Worm (Caenorhabditis elegans) whole organism, late embryonic: Measurements from ENCODE around the gene B0547.2.
A peak's percentile ranks its signal among the peaks of the same experiment; 100 is the strongest.

Experiments used
- C08G9.2 ChIP-seq: sonication (generic microtip); optimal IDR thresholded peaks from 2 replicates; lab custom pipeline; 2016; ENCODE audit warnings: mild to moderate bottlenecking, missing genetic modification characterization, moderate library complexity, missing compliant biosample characterization
- C38D4.7 ChIP-seq: fragments of 200-800 bp; sonication (Bioruptor generic); optimal IDR thresholded peaks from 2 replicates; lab custom pipeline; 2018; ENCODE audit warnings: mild to moderate bottlenecking, missing genetic modification characterization, moderate library complexity, missing compliant biosample characterization
- F13H6.1 ChIP-seq: sonication (generic microtip); optimal IDR thresholded peaks from 2 replicates; lab custom pipeline; 2016; ENCODE audit warnings: missing genetic modification characterization, missing compliant biosample characterization
- K02D7.2 ChIP-seq: sonication (generic microtip); optimal IDR thresholded peaks from 2 replicates; lab custom pipeline; 2017; ENCODE audit warnings: mild to moderate bottlenecking, missing genetic modification characterization, missing compliant biosample characterization
- ahr-1 ChIP-seq: sonication (generic microtip); optimal IDR thresholded peaks from 2 replicates; lab custom pipeline; 2016; ENCODE audit warnings: missing genetic modification characterization, missing compliant biosample characterization
- ama-1 ChIP-seq: fragments of 150-350 bp; optimal IDR thresholded peaks from 2 replicates; lab custom pipeline; 2014
- ceh-18 ChIP-seq: sonication (generic microtip); optimal IDR thresholded peaks from 2 replicates; lab custom pipeline; 2016; ENCODE audit warnings: missing genetic modification characterization, missing compliant biosample characterization
- ceh-2 ChIP-seq: sonication (generic microtip); optimal IDR thresholded peaks from 2 replicates; lab custom pipeline; 2016; ENCODE audit warnings: missing genotype, missing genetic modification characterization, missing compliant biosample characterization
- ceh-22 ChIP-seq: sonication (generic microtip); optimal IDR thresholded peaks from 2 replicates; lab custom pipeline; 2017; ENCODE audit warnings: missing biosample characterization, missing genetic modification characterization
- ceh-24 ChIP-seq: sonication (generic microtip); optimal IDR thresholded peaks from 2 replicates; lab custom pipeline; 2016; ENCODE audit warnings: mild to moderate bottlenecking, missing genetic modification characterization, missing compliant biosample characterization
- ceh-30 ChIP-seq: fragments of 150-350 bp; optimal IDR thresholded peaks from 2 replicates; lab custom pipeline; 2014; ENCODE audit warnings: missing biosample characterization, missing genetic modification characterization
- ceh-31 ChIP-seq: sonication (generic microtip); optimal IDR thresholded peaks from 2 replicates; lab custom pipeline; 2016; ENCODE audit warnings: missing genetic modification characterization, missing compliant biosample characterization
- ceh-34 ChIP-seq: sonication (generic microtip); optimal IDR thresholded peaks from 2 replicates; lab custom pipeline; 2016; ENCODE audit warnings: mild to moderate bottlenecking, missing genetic modification characterization, missing compliant biosample characterization
- ceh-48 ChIP-seq: sonication (generic microtip); optimal IDR thresholded peaks from 2 replicates; lab custom pipeline; 2016; ENCODE audit warnings: missing genetic modification characterization, inconsistent platforms, missing compliant biosample characterization
- ceh-9 ChIP-seq: sonication (generic microtip); optimal IDR thresholded peaks from 2 replicates; lab custom pipeline; 2016; ENCODE audit warnings: mild to moderate bottlenecking, missing genetic modification characterization, inconsistent platforms, missing compliant biosample characterization
- che-1 ChIP-seq: sonication (generic microtip); optimal IDR thresholded peaks from 2 replicates; lab custom pipeline; 2016; ENCODE audit warnings: mild to moderate bottlenecking, missing genetic modification characterization, missing compliant biosample characterization
- dmd-4 ChIP-seq: sonication (generic microtip); optimal IDR thresholded peaks from 2 replicates; lab custom pipeline; 2016; ENCODE audit warnings: borderline replicate concordance, missing genetic modification characterization, missing compliant biosample characterization
- dve-1 ChIP-seq: sonication (generic microtip); optimal IDR thresholded peaks from 2 replicates; lab custom pipeline; 2017; ENCODE audit warnings: antibody characterized with exemption, mild to moderate bottlenecking, missing genetic modification characterization, missing compliant biosample characterization
- elt-2 ChIP-seq: sonication (generic microtip); optimal IDR thresholded peaks from 2 replicates; lab custom pipeline; 2016; ENCODE audit warnings: missing genetic modification reagents, missing genetic modification characterization, missing compliant biosample characterization
- elt-4 ChIP-seq: sonication (generic microtip); optimal IDR thresholded peaks from 2 replicates; lab custom pipeline; 2016; ENCODE audit warnings: missing genetic modification characterization, missing compliant biosample characterization
- ets-4 ChIP-seq: sonication (generic microtip); optimal IDR thresholded peaks from 2 replicates; lab custom pipeline; 2016; ENCODE audit warnings: missing genetic modification characterization, missing compliant biosample characterization
- fax-1 ChIP-seq: sonication (generic microtip); optimal IDR thresholded peaks from 2 replicates; lab custom pipeline; 2016; ENCODE audit warnings: missing genotype, missing genetic modification characterization, missing compliant biosample characterization
- hlh-15 ChIP-seq: sonication (generic microtip); optimal IDR thresholded peaks from 2 replicates; lab custom pipeline; 2016; ENCODE audit warnings: missing genetic modification characterization, missing compliant biosample characterization
- hlh-30 ChIP-seq: sonication (generic microtip); optimal IDR thresholded peaks from 2 replicates; lab custom pipeline; 2017; ENCODE audit warnings: antibody characterized with exemption, missing genetic modification characterization, missing compliant biosample characterization; ENCODE audit not compliant: insufficient read depth
- hlh-6 ChIP-seq: sonication (generic microtip); optimal IDR thresholded peaks from 2 replicates; lab custom pipeline; 2016; ENCODE audit warnings: missing genotype, missing genetic modification characterization, missing compliant biosample characterization
- hlh-8 ChIP-seq: sonication (generic microtip); optimal IDR thresholded peaks from 2 replicates; lab custom pipeline; 2016; ENCODE audit warnings: missing genotype, missing genetic modification characterization, missing compliant biosample characterization
- lim-6 ChIP-seq: sonication (generic microtip); optimal IDR thresholded peaks from 2 replicates; lab custom pipeline; 2016; ENCODE audit warnings: missing genetic modification characterization, missing compliant biosample characterization
- lin-11 ChIP-seq: fragments of 200-800 bp; sonication (Bioruptor generic); optimal IDR thresholded peaks from 2 replicates; lab custom pipeline; 2018; ENCODE audit warnings: mild to moderate bottlenecking, missing genetic modification characterization, missing compliant biosample characterization
- mec-3 ChIP-seq: sonication (generic microtip); optimal IDR thresholded peaks from 2 replicates; lab custom pipeline; 2016; ENCODE audit warnings: borderline replicate concordance, missing genetic modification characterization, missing compliant biosample characterization
- nfya-1 ChIP-seq: sonication (generic microtip); optimal IDR thresholded peaks from 2 replicates; lab custom pipeline; 2017; ENCODE audit warnings: missing genetic modification characterization, mild to moderate bottlenecking, missing compliant biosample characterization, antibody characterized with exemption, moderate library complexity
- nhr-232 ChIP-seq: sonication (generic microtip); optimal IDR thresholded peaks from 2 replicates; lab custom pipeline; 2016; ENCODE audit warnings: missing genetic modification characterization, missing compliant biosample characterization
- npax-4 ChIP-seq: sonication (generic microtip); optimal IDR thresholded peaks from 2 replicates; lab custom pipeline; 2016; ENCODE audit warnings: missing genetic modification characterization, missing compliant biosample characterization
- odd-2 ChIP-seq: sonication (generic microtip); optimal IDR thresholded peaks from 2 replicates; lab custom pipeline; 2017; ENCODE audit warnings: antibody characterized with exemption, mild to moderate bottlenecking, missing genetic modification characterization, missing compliant biosample characterization
- pat-9 ChIP-seq: fragments of 200-800 bp; sonication (Bioruptor generic); optimal IDR thresholded peaks from 2 replicates; lab custom pipeline; 2018; ENCODE audit warnings: mild to moderate bottlenecking, missing genetic modification characterization, moderate library complexity, missing compliant biosample characterization
- pax-1 ChIP-seq: fragments of 150-350 bp; optimal IDR thresholded peaks from 2 replicates; lab custom pipeline; 2014; ENCODE audit warnings: missing biosample characterization, missing genetic modification characterization
- pha-2 ChIP-seq: sonication (generic microtip); optimal IDR thresholded peaks from 2 replicates; lab custom pipeline; 2017; ENCODE audit warnings: mild to moderate bottlenecking, missing genetic modification characterization, missing compliant biosample characterization
- pha-4 ChIP-seq: fragments of 150-350 bp; optimal IDR thresholded peaks from 2 replicates; lab custom pipeline; 2018; ENCODE audit warnings: missing biosample characterization, missing genetic modification reagents, missing genetic modification characterization
- pros-1 ChIP-seq: fragments of 150-350 bp; optimal IDR thresholded peaks from 2 replicates; lab custom pipeline; 2014; ENCODE audit warnings: missing biosample characterization, missing genetic modification reagents, missing genetic modification characterization
- sox-2 ChIP-seq: fragments of 200-800 bp; sonication (Bioruptor generic); IDR thresholded peaks from 2 replicates; pipeline ENCODE4 v1.3.6; 2022; ENCODE audit warnings: missing genetic modification reagents, missing genetic modification characterization, missing compliant biosample characterization
- syd-9 ChIP-seq: sonication (generic microtip); optimal IDR thresholded peaks from 2 replicates; lab custom pipeline; 2016; ENCODE audit warnings: mild to moderate bottlenecking, missing genetic modification characterization, moderate library complexity, missing compliant biosample characterization
- tbx-2 ChIP-seq: sonication (generic microtip); optimal IDR thresholded peaks from 2 replicates; lab custom pipeline; 2016; ENCODE audit warnings: missing genetic modification characterization, missing compliant biosample characterization
- ttx-3 ChIP-seq: sonication (generic microtip); optimal IDR thresholded peaks from 2 replicates; lab custom pipeline; 2016; ENCODE audit warnings: missing genetic modification reagents, missing genetic modification characterization, missing compliant biosample characterization
- unc-3 ChIP-seq, 2 experiments: fragments of 200-800 bp in 1 of 2; sonication (Bioruptor generic) in 1 of 2; sonication (generic microtip) in 1 of 2; conservative IDR thresholded peaks in 1 of 2; optimal IDR thresholded peaks in 1 of 2; 2 replicates each; pipeline versions ENCODE4 v1.3.6 to Lab custom; 2016 to 2022; ENCODE audit warnings: missing compliant biosample characterization in 2 of 2, missing genetic modification characterization in 2 of 2, missing genetic modification reagents in 1 of 2
- unc-55 ChIP-seq: sonication (generic microtip); optimal IDR thresholded peaks from 2 replicates; lab custom pipeline; 2017; ENCODE audit warnings: missing biosample characterization, missing genetic modification reagents, missing genetic modification characterization
- zip-5 ChIP-seq: sonication (generic microtip); optimal IDR thresholded peaks from 2 replicates; lab custom pipeline; 2016; ENCODE audit warnings: missing genetic modification characterization, missing compliant biosample characterization
- ztf-16 ChIP-seq: sonication (generic microtip); optimal IDR thresholded peaks from 2 replicates; lab custom pipeline; 2017; ENCODE audit warnings: missing genetic modification characterization, missing compliant biosample characterization

The B0547.2 gene

DNA sequence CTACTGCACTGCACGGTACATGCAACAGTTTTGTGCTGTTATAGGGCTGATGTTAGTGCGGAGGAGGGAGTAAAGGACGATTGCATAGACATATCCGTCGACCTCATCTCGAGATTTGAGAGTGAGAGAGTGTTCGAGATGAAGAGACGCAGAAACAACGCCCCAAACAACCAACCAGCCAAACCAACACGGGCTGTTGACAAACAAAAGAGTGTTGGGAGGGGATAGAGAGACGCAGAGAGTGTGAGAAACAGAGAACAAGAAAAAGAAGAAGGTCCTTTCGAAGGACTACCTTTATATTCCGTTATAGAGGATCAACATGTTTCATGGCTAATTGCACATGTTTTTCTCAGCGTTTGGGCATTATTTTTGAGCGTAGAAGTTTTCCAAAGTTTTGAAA is 45.5 kb upstream of the B0547.2 start (continued):
- TF ChIP-seq mec-3 (no peak), C08G9.2 (tag; lab: Kevin White, UChicago) (no peak), npax-4 (no peak), hlh-6 (no peak), dve-1 (tag; lab: Kevin White, UChicago) (no peak), C38D4.7 (GFP tag; lab: Kevin White, UChicago) (no peak), unc-3 (GFP tag; conservative IDR thresholded peaks at IDR 0.05; lab: Robert Waterston, UW) (no peak), unc-3 (tag; optimal IDR thresholded peaks at IDR 0.05; lab: Kevin White, UChicago) (no peak), ama-1 (lab: Kevin White, UChicago) (no peak), ztf-16 (tag; lab: Kevin White, UChicago) (no peak), nhr-232 (tag; lab: Kevin White, UChicago) (no peak), odd-2 (tag; lab: Kevin White, UChicago) (no peak), ceh-31 (tag; lab: Kevin White, UChicago) (peak; percentile 61), ttx-3 (tag; lab: Kevin White, UChicago) (no peak), ets-4 (tag; lab: Kevin White, UChicago) (no peak)

DNA sequence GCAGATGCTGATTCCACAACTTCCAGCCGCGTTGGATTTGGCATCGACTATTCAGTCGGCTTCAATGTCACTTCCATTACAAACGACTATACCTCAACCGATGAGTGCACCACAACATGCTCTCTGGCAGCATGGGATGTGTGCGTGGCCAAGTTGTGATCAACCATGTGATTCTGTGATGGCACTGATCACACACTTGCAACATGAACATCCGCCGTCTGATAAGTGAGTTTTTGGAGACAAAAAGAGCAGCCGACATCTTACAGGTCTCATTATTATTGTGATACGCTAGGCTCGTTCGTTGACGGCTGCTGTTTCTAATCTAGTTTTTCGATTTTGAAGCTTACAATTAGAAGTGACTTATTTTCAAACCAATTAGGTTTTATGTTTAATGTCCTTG is 43.4 kb upstream of the B0547.2 start:
- TF ChIP-seq npax-4 (no peak), zip-5 (tag; lab: Kevin White, UChicago) (no peak), syd-9 (tag; lab: Kevin White, UChicago) (no peak), ahr-1 (tag; lab: Kevin White, UChicago) (no peak), lin-11 (tag; lab: Kevin White, UChicago) (no peak)
- TF ChIP-seq, all 69 proteins: peak for 0

DNA sequence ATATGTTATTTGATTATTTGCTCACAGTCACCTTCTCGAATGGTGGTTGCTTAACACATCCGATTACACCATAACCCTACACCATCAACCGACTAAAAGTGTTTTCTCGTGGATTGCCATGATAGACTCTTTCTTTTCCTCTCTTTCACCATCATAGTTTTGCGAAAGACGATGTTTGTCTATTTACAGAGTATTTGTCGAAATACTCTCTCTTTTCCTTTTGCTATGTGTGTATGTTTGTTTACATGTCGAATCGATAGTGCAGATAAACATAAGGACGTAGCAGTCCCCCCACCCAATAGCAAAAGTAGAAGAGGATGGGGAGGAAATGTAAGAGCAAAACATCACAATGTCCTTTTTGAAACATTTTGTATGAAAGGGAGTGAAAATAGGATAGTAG is 42.5 kb upstream of the B0547.2 start:
- TF ChIP-seq fax-1 (tag; lab: Kevin White, UChicago) (no peak), ceh-2 (tag; lab: Kevin White, UChicago) (no peak), dve-1 (tag; lab: Kevin White, UChicago) (peak; percentile 26), ceh-24 (tag; lab: Kevin White, UChicago) (no peak), ceh-34 (tag; lab: Kevin White, UChicago) (peak; percentile 24), lin-11 (tag; lab: Kevin White, UChicago) (no peak), ceh-18 (tag; lab: Kevin White, UChicago) (no peak), ceh-9 (tag; lab: Kevin White, UChicago) (no peak), K02D7.2 (tag; lab: Kevin White, UChicago) (no peak), sox-2 (no peak), pax-1 (tag; lab: Kevin White, UChicago) (no peak), ceh-30 (tag; lab: Kevin White, UChicago) (no peak), hlh-15 (no peak), ceh-48 (tag; lab: Kevin White, UChicago) (no peak), nhr-232 (tag; lab: Kevin White, UChicago) (no peak), tbx-2 (tag; lab: Kevin White, UChicago) (peak; percentile 1), pha-4 (no peak), pros-1 (tag; lab: Kevin White, UChicago) (no peak), ama-1 (lab: Kevin White, UChicago) (no peak), nfya-1 (tag; lab: Kevin White, UChicago) (no peak)
- TF ChIP-seq, all 69 proteins: peak for 3

DNA sequence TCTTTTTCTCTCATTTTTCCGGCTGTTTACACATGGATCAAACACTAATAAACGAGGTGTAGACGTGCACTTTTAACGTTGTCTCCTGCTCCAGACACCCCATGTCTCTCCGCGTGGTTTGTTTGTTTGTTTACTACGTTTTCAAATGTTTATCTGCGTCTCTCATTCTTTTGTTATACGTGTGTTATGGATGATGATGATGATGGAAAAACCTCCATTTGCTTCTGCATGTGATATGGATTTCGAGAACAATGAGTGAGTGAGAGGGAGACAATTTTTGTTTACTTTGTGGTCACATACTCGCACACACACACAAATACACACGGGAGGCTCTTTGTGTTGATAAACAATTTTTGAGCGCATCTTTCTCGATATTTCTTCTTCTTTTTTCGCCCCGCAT is 41.3 kb upstream of the B0547.2 start:
- TF ChIP-seq elt-2 (tag; lab: Kevin White, UChicago) (peak; percentile 40), dmd-4 (tag; lab: Kevin White, UChicago) (no peak), npax-4 (no peak), K02D7.2 (tag; lab: Kevin White, UChicago) (no peak), ceh-22 (no peak), nfya-1 (tag; lab: Kevin White, UChicago) (no peak), nhr-232 (tag; lab: Kevin White, UChicago) (no peak), hlh-6 (no peak), elt-4 (tag; lab: Kevin White, UChicago) (no peak), ceh-24 (tag; lab: Kevin White, UChicago) (no peak), F13H6.1 (tag; lab: Kevin White, UChicago) (peak; percentile 75), pat-9 (tag; lab: Kevin White, UChicago) (no peak), ceh-2 (tag; lab: Kevin White, UChicago) (no peak), ztf-16 (tag; lab: Kevin White, UChicago) (no peak), ceh-34 (tag; lab: Kevin White, UChicago) (peak; percentile 55), lim-6 (tag; lab: Kevin White, UChicago) (no peak), hlh-8 (tag; lab: Kevin White, UChicago) (no peak), syd-9 (tag; lab: Kevin White, UChicago) (no peak), pha-2 (no peak), che-1 (no peak), pha-4 (no peak), unc-55 (peak; percentile 1), hlh-30 (tag; lab: Kevin White, UChicago) (peak; percentile 81), hlh-15 (no peak)
